Worm (Caenorhabditis elegans) whole organism, L4 larva: Measurements from ENCODE around the gene cmk-1.

Source experiments
- Y105C5A.15 ChIP-seq: fragments of 200-800 bp; sonication (Bioruptor generic); IDR thresholded peaks from 2 replicates; pipeline ENCODE4 v1.3.6; 2022; ENCODE audit warnings: missing genetic modification characterization, missing compliant biosample characterization
- Y48G9A.11 ChIP-seq: fragments of 200-800 bp; sonication (Bioruptor generic); IDR thresholded peaks from 2 replicates; pipeline ENCODE4 v1.3.6; 2022; ENCODE audit warnings: missing genetic modification reagents, missing genetic modification characterization, missing compliant biosample characterization
- aha-1 ChIP-seq: fragments of 150-350 bp; peaks from one replicate; lab custom pipeline; 2014; ENCODE audit warnings: missing biosample characterization, missing genetic modification characterization
- ama-1 ChIP-seq: fragments of 150-350 bp; optimal IDR thresholded peaks from 2 replicates; lab custom pipeline; 2014; ENCODE audit warnings: inconsistent platforms, mixed read lengths
- attf-4 ChIP-seq: sonication (generic microtip); optimal IDR thresholded peaks from 3 replicates; lab custom pipeline; 2017; ENCODE audit warnings: missing biosample characterization, missing genetic modification characterization
- ceh-44 ChIP-seq: fragments of 200-800 bp; sonication (Bioruptor generic); IDR thresholded peaks from 2 replicates; pipeline ENCODE4 v1.3.6; 2022; ENCODE audit warnings: missing genetic modification reagents, missing genetic modification characterization, missing compliant biosample characterization
- daf-12 ChIP-seq: fragments of 150-350 bp; optimal IDR thresholded peaks from 2 replicates; lab custom pipeline; 2014; ENCODE audit warnings: missing biosample characterization, missing genetic modification reagents, missing genetic modification characterization
- daf-16 ChIP-seq, 3 experiments: sonication (generic microtip); optimal IDR thresholded peaks; 2 replicates each; lab custom pipeline; 2016 to 2017; ENCODE audit warnings: missing genetic modification characterization in 3 of 3, missing genetic modification reagents in 3 of 3, mild to moderate bottlenecking in 2 of 3, missing compliant biosample characterization in 2 of 3, missing biosample characterization in 1 of 3, moderate library complexity in 1 of 3
- dpl-1 ChIP-seq: fragments of 150-350 bp; optimal IDR thresholded peaks from 2 replicates; lab custom pipeline; 2014; ENCODE audit warnings: missing biosample characterization, missing genetic modification reagents, missing genetic modification characterization
- dve-1 ChIP-seq: sonication (generic microtip); optimal IDR thresholded peaks from 2 replicates; lab custom pipeline; 2017; ENCODE audit warnings: antibody characterized with exemption, mild to moderate bottlenecking, missing genetic modification characterization, missing compliant biosample characterization; ENCODE audit not compliant: insufficient read depth
- egl-27 ChIP-seq: sonication (generic microtip); optimal IDR thresholded peaks from 3 replicates; lab custom pipeline; 2017; ENCODE audit warnings: missing biosample characterization, missing genetic modification reagents, missing genetic modification characterization
- egl-43 ChIP-seq: fragments of 200-800 bp; sonication (Bioruptor generic); IDR thresholded peaks from 2 replicates; pipeline ENCODE4 v1.3.6; 2022; ENCODE audit warnings: missing genetic modification reagents, missing genetic modification characterization, missing compliant biosample characterization
- hif-1 ChIP-seq, 2 experiments: sonication (generic microtip); optimal IDR thresholded peaks; 2 replicates each; lab custom pipeline; 2016 to 2017; ENCODE audit warnings: missing compliant biosample characterization in 2 of 2, missing genetic modification characterization in 2 of 2, missing genetic modification reagents in 2 of 2, missing genotype in 2 of 2, mild to moderate bottlenecking in 1 of 2
- hlh-11 ChIP-seq: fragments of 200-800 bp; sonication (Bioruptor generic); optimal IDR thresholded peaks from 2 replicates; lab custom pipeline; 2018; ENCODE audit warnings: mild to moderate bottlenecking, missing genetic modification characterization, missing compliant biosample characterization
- hlh-30 ChIP-seq: sonication (generic microtip); optimal IDR thresholded peaks from 2 replicates; lab custom pipeline; 2017; ENCODE audit warnings: antibody characterized with exemption, mild to moderate bottlenecking, missing genetic modification characterization, missing compliant biosample characterization; ENCODE audit not compliant: insufficient read depth
- hmg-1.1 ChIP-seq: fragments of 200-800 bp; sonication (Bioruptor generic); IDR thresholded peaks from 2 replicates; pipeline ENCODE4 v1.3.6; 2022; ENCODE audit warnings: missing genetic modification reagents, missing genetic modification characterization, missing compliant biosample characterization
- lim-7 ChIP-seq: fragments of 200-800 bp; sonication (Bioruptor generic); IDR thresholded peaks from 2 replicates; pipeline ENCODE4 v1.3.6; 2022; ENCODE audit warnings: missing genetic modification characterization, missing compliant biosample characterization
- lin-1 ChIP-seq: fragments of 200-800 bp; sonication (Bioruptor generic); IDR thresholded peaks from 2 replicates; pipeline ENCODE4 v1.3.6; 2022; ENCODE audit warnings: missing genetic modification reagents, missing genetic modification characterization, missing compliant biosample characterization
- lin-13 ChIP-seq: fragments of 150-350 bp; optimal IDR thresholded peaks from 2 replicates; lab custom pipeline; 2014; ENCODE audit warnings: missing biosample characterization, missing genetic modification reagents, missing genetic modification characterization
- lsy-2 ChIP-seq, 2 experiments: fragments of 150-350 bp in 1 of 2; sonication (generic microtip) in 1 of 2; optimal IDR thresholded peaks; 2 replicates each; lab custom pipeline; 2014 to 2017; ENCODE audit warnings: missing biosample characterization in 2 of 2, missing genetic modification characterization in 2 of 2
- madf-9 ChIP-seq: fragments of 200-800 bp; sonication (Bioruptor generic); conservative IDR thresholded peaks from 2 replicates; pipeline ENCODE4 v1.3.6; 2022; ENCODE audit warnings: missing genetic modification reagents, missing genetic modification characterization, missing compliant biosample characterization
- mdl-1 ChIP-seq, 2 experiments: fragments of 150-350 bp in 1 of 2; sonication (generic microtip) in 1 of 2; optimal IDR thresholded peaks; 2 replicates each; lab custom pipeline; 2014 to 2017; ENCODE audit warnings: missing biosample characterization in 2 of 2, missing genetic modification characterization in 2 of 2
- mep-1 ChIP-seq: fragments of 150-350 bp; sonication (generic microtip); optimal IDR thresholded peaks from 3 replicates; lab custom pipeline; 2014; ENCODE audit warnings: missing biosample characterization, missing genetic modification characterization
- mes-2 ChIP-seq: sonication (generic microtip); optimal IDR thresholded peaks from 2 replicates; lab custom pipeline; 2016; ENCODE audit warnings: missing genotype, mild to moderate bottlenecking, missing genetic modification characterization, missing compliant biosample characterization; ENCODE audit not compliant: poor library complexity, severe bottlenecking
- nhr-10 ChIP-seq: fragments of 150-350 bp; optimal IDR thresholded peaks from 2 replicates; lab custom pipeline; 2014; ENCODE audit warnings: missing biosample characterization, missing genetic modification characterization
- nhr-102 ChIP-seq: sonication (generic microtip); optimal IDR thresholded peaks from 2 replicates; lab custom pipeline; 2016; ENCODE audit warnings: mild to moderate bottlenecking, missing genetic modification characterization, moderate library complexity, missing compliant biosample characterization
- nhr-11 ChIP-seq: fragments of 150-350 bp; optimal IDR thresholded peaks from 2 replicates; lab custom pipeline; 2014; ENCODE audit warnings: missing biosample characterization, missing genetic modification characterization
- nhr-28 ChIP-seq: fragments of 150-350 bp; optimal IDR thresholded peaks from 2 replicates; lab custom pipeline; 2014; ENCODE audit warnings: missing biosample characterization, missing genetic modification characterization
- nhr-48 ChIP-seq: sonication (generic microtip); optimal IDR thresholded peaks from 2 replicates; lab custom pipeline; 2016; ENCODE audit warnings: mild to moderate bottlenecking, missing genetic modification characterization, missing compliant biosample characterization
- nhr-76 ChIP-seq: fragments of 150-350 bp; optimal IDR thresholded peaks from 2 replicates; lab custom pipeline; 2014; ENCODE audit warnings: missing biosample characterization, missing genetic modification characterization
- nhr-77 ChIP-seq: fragments of 150-350 bp; optimal IDR thresholded peaks from 2 replicates; lab custom pipeline; 2014; ENCODE audit warnings: missing biosample characterization, missing genetic modification characterization
- php-3 ChIP-seq: fragments of 200-800 bp; sonication (Bioruptor generic); IDR thresholded peaks from 2 replicates; pipeline ENCODE4 v1.3.6; 2022; ENCODE audit warnings: missing genetic modification reagents, missing genetic modification characterization, missing compliant biosample characterization
- pqm-1 ChIP-seq: sonication (generic microtip); optimal IDR thresholded peaks from 2 replicates; lab custom pipeline; 2017; ENCODE audit warnings: missing biosample characterization, missing genetic modification characterization
- rbr-2 ChIP-seq: sonication (generic microtip); optimal IDR thresholded peaks from 2 replicates; lab custom pipeline; 2016; ENCODE audit warnings: missing genotype, missing genetic modification characterization, missing compliant biosample characterization
- saeg-2 ChIP-seq: fragments of 200-800 bp; sonication (Bioruptor generic); IDR thresholded peaks from 2 replicates; pipeline ENCODE4 v1.3.6; 2022; ENCODE audit warnings: missing genetic modification reagents, missing genetic modification characterization, missing compliant biosample characterization
- skn-1 ChIP-seq: fragments of 150-350 bp; optimal IDR thresholded peaks from 2 replicates; lab custom pipeline; 2014; ENCODE audit warnings: missing biosample characterization, missing genetic modification characterization
- spr-3 ChIP-seq: fragments of 200-800 bp; sonication (Bioruptor generic); optimal IDR thresholded peaks from 2 replicates; lab custom pipeline; 2018; ENCODE audit warnings: mild to moderate bottlenecking, missing genetic modification characterization, missing compliant biosample characterization
- tag-97 ChIP-seq: fragments of 200-800 bp; sonication (Bioruptor generic); IDR thresholded peaks from 2 replicates; pipeline ENCODE4 v1.3.6; 2022; ENCODE audit warnings: missing genetic modification characterization, missing compliant biosample characterization
- unc-62 ChIP-seq, 3 experiments: fragments of 150-350 bp in 1 of 3; sonication (generic microtip); optimal IDR thresholded peaks in 2 of 3; peaks in 1 of 3; 1 replicate in 1 of 3; 2 replicates in 2 of 3; lab custom pipeline; 2014 to 2017; ENCODE audit warnings: missing biosample characterization in 3 of 3, missing genetic modification characterization in 3 of 3, missing genetic modification reagents in 3 of 3, missing genotype in 1 of 3
- zag-1 ChIP-seq: fragments of 150-350 bp; optimal IDR thresholded peaks from 2 replicates; lab custom pipeline; 2014; ENCODE audit warnings: missing biosample characterization, missing genetic modification characterization

The cmk-1 gene

ce11 chrIV:1837134-1837533, 12.9 kb downstream of the cmk-1 start (continued):
- TF ChIP-seq lsy-2 (tag; optimal IDR thresholded peaks at IDR 0.05; lab: Kevin White, UChicago), result peak in 1 of 2 experiments; percentile 65
- TF ChIP-seq hmg-1.1 (GFP tag; lab: Robert Waterston, UW), result peak; percentile 29; the same call in 1 of the 2 replicates
- no peak for TF ChIP-seq saeg-2 (GFP tag; lab: Robert Waterston, UW)
- TF ChIP-seq lin-13 (GFP tag; lab: Kevin White, UChicago), result no peak
- TF ChIP-seq aha-1 (tag; lab: Kevin White, UChicago), result peak; percentile 84
- peak in 1 of 2 experiments; percentile 16 for TF ChIP-seq hif-1 (tag; optimal IDR thresholded peaks at IDR 0.05; lab: Kevin White, UChicago)
- no peak for TF ChIP-seq lim-7 (GFP tag; lab: Robert Waterston, UW)
- peak; percentile 93 for TF ChIP-seq nhr-28
- TF ChIP-seq pqm-1 (tag; lab: Kevin White, UChicago), result peak; percentile 47
- TF ChIP-seq nhr-77, result peak; percentile 67
- TF ChIP-seq mep-1 (tag; lab: Kevin White, UChicago), result peak; percentile 61
- peak in 1 of 2 experiments; percentile 11 for TF ChIP-seq unc-62 (GFP tag; optimal IDR thresholded peaks at IDR 0.05 in 1 of 2; lab: Kevin White, UChicago)
- TF ChIP-seq unc-62 (tag; optimal IDR thresholded peaks at IDR 0.05; lab: Kevin White, UChicago), result no peak
- peak; percentile 81 for TF ChIP-seq hlh-11 (tag; lab: Kevin White, UChicago)
- no peak for TF ChIP-seq egl-27
- no peak for TF ChIP-seq skn-1 (tag; lab: Kevin White, UChicago)
- peak; percentile 88 for TF ChIP-seq dve-1 (tag; lab: Kevin White, UChicago)
- peak; percentile 87 for TF ChIP-seq nhr-10 (tag; lab: Kevin White, UChicago)
- TF ChIP-seq lin-1 (GFP tag; lab: Robert Waterston, UW), result no peak
- no peak for TF ChIP-seq nhr-102 (tag; lab: Kevin White, UChicago)
- no peak for TF ChIP-seq zag-1
- no peak for TF ChIP-seq madf-9
- peak in 1 of 2 experiments; percentile 68 for TF ChIP-seq mdl-1 (tag; optimal IDR thresholded peaks at IDR 0.05; lab: Kevin White, UChicago)
- TF ChIP-seq attf-4, result no peak
- TF ChIP-seq nhr-11 (tag; lab: Kevin White, UChicago), result peak; percentile 42
- TF ChIP-seq hlh-30 (tag; lab: Kevin White, UChicago), result peak; percentile 86
- TF ChIP-seq dpl-1 (GFP tag; lab: Kevin White, UChicago), result peak; percentile 12
- TF ChIP-seq ama-1 (lab: Kevin White, UChicago), result no peak
- TF ChIP-seq php-3 (GFP tag; lab: Robert Waterston, UW), result peak; percentile 25; the same call in 1 of the 2 replicates
- no peak for TF ChIP-seq nhr-48 (tag; lab: Kevin White, UChicago)

DNA sequence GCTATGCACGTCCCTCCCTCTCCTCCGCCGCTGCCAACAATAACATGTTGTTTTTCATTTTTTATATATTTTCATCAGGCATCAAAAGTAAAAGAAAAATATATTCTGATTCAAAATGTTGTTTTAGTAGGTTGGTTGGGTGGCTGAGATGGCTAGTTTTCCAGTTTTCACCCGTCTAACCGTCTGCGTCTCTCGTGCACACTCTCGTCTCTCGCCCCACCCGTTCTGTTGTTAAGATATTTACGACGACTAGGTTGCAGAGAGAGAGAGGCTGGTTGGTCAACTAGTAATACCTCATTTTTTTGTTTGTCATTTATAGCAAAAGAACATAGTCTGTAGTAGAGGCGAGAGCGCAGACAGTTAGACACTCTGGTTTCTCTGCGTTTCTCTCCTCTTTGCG, 14.3 kb downstream of the cmk-1 start:
- TF ChIP-seq dve-1 (tag; lab: Kevin White, UChicago), result peak; percentile 8
- TF ChIP-seq hlh-11 (tag; lab: Kevin White, UChicago), result peak; percentile 29
- TF ChIP-seq egl-43 (GFP tag; lab: Robert Waterston, UW), result 0 out of 2 replicates have a peak, but pooled peaks have one; percentile 12
- peak in 1 of 2 experiments; percentile 38 for TF ChIP-seq unc-62 (GFP tag; optimal IDR thresholded peaks at IDR 0.05 in 1 of 2; lab: Kevin White, UChicago)
- TF ChIP-seq unc-62 (tag; optimal IDR thresholded peaks at IDR 0.05; lab: Kevin White, UChicago), result no peak
- peak in 1 of 2 experiments; percentile 26 for TF ChIP-seq daf-16 (GFP tag; optimal IDR thresholded peaks at IDR 0.05; lab: Kevin White, UChicago)
- peak; percentile 57 for TF ChIP-seq daf-16 (tag; optimal IDR thresholded peaks at IDR 0.05; lab: Kevin White, UChicago)
- TF ChIP-seq lsy-2 (tag; optimal IDR thresholded peaks at IDR 0.05; lab: Kevin White, UChicago), result peak in 1 of 2 experiments; percentile 13
- TF ChIP-seq daf-12 (tag; lab: Kevin White, UChicago), result no peak
- no peak for TF ChIP-seq Y105C5A.15 (GFP tag; lab: Robert Waterston, UW)
- no peak for TF ChIP-seq saeg-2 (GFP tag; lab: Robert Waterston, UW)
- no peak for TF ChIP-seq tag-97 (GFP tag; lab: Robert Waterston, UW)
- no peak for TF ChIP-seq ceh-44 (GFP tag; lab: Robert Waterston, UW)
- TF ChIP-seq, all 104 proteins: peak for 6

DNA sequence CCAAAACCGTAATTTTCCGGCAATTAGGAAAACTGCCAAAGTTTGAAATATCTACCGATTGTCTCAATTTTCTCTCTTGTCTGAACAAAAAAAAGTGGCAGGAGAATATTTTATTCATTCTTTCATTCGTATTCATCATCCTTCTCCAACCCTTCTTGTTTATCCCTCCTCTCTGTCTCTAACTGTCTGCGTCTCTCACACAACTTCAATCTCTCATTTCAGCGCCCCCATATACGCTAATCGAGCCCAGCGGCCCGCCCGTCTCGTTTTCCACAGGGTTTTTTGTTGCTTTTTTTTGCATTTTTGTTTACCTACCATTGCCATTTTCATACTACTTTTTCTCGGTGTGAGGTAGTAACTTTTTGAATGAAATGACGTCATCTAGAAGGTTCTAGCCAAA, 18.0 kb downstream of the cmk-1 start:
- TF ChIP-seq pqm-1 (tag; lab: Kevin White, UChicago) (no peak), hlh-11 (tag; lab: Kevin White, UChicago) (no peak), nhr-76 (tag; lab: Kevin White, UChicago) (no peak), hmg-1.1 (GFP tag; lab: Robert Waterston, UW) (0 out of 2 replicates have a peak, but pooled peaks have one; percentile 8), Y48G9A.11 (GFP tag; lab: Robert Waterston, UW) (no peak), rbr-2 (tag; lab: Kevin White, UChicago) (peak; percentile 28), mes-2 (tag; lab: Kevin White, UChicago) (peak; percentile 18), lsy-2 (tag; optimal IDR thresholded peaks at IDR 0.05; lab: Kevin White, UChicago) (peak in 1 of 2 experiments; percentile 7), spr-3 (GFP tag; lab: Kevin White, UChicago) (no peak), nhr-28 (no peak), nhr-77 (no peak)
